Worm (Caenorhabditis elegans) whole organism, young adult: ENCODE data around the gene fis-2.

Source experiments
- C17E4.6 ChIP-seq: fragments of 200-800 bp; sonication (Bioruptor generic); IDR thresholded peaks from 2 replicates; pipeline ENCODE4 v1.3.6; 2022; ENCODE audit warnings: missing genetic modification reagents, missing genetic modification characterization, missing compliant biosample characterization
- F23B12.7 ChIP-seq: sonication (generic microtip); optimal IDR thresholded peaks from 2 replicates; lab custom pipeline; 2017; ENCODE audit warnings: missing genetic modification characterization, mild to moderate bottlenecking, missing compliant biosample characterization, antibody characterized with exemption, moderate library complexity; ENCODE audit not compliant: insufficient read depth
- F39B2.1 ChIP-seq: fragments of 200-800 bp; sonication (Bioruptor generic); IDR thresholded peaks from 2 replicates; pipeline ENCODE4 v1.3.6; 2022; ENCODE audit warnings: missing genetic modification reagents, missing genetic modification characterization, missing compliant biosample characterization
- F55B11.4 ChIP-seq: sonication (generic microtip); optimal IDR thresholded peaks from 2 replicates; lab custom pipeline; 2016; ENCODE audit warnings: missing compliant biosample characterization, missing genetic modification characterization, borderline replicate concordance; ENCODE audit not compliant: insufficient read depth
- F57C9.4 ChIP-seq: sonication (generic microtip); optimal IDR thresholded peaks from 2 replicates; lab custom pipeline; 2017; ENCODE audit warnings: mild to moderate bottlenecking, missing genetic modification characterization, missing compliant biosample characterization
- K11D2.4 ChIP-seq: fragments of 200-800 bp; sonication (Bioruptor generic); IDR thresholded peaks from 2 replicates; pipeline ENCODE4 v1.3.6; 2022; ENCODE audit warnings: missing genetic modification reagents, missing genetic modification characterization, missing compliant biosample characterization
- Y79H2A.3 ChIP-seq: fragments of 200-800 bp; sonication (Bioruptor generic); conservative IDR thresholded peaks from 2 replicates; pipeline ENCODE4 v1.3.6; 2022; ENCODE audit warnings: missing genetic modification reagents, missing genetic modification characterization, missing compliant biosample characterization
- ama-1 ChIP-seq, 3 experiments: fragments of 150-350 bp in 1 of 3; sonication (generic microtip) in 2 of 3; optimal IDR thresholded peaks; 2 replicates each; lab custom pipeline; 2014 to 2018; ENCODE audit warnings: missing biosample characterization in 2 of 3, missing genetic modification characterization in 2 of 3, missing genetic modification reagents in 2 of 3
- atf-7 ChIP-seq: sonication (generic microtip); optimal IDR thresholded peaks from 2 replicates; lab custom pipeline; 2017; ENCODE audit warnings: mild to moderate bottlenecking, missing genetic modification characterization, missing compliant biosample characterization
- ccch-3 ChIP-seq: fragments of 200-800 bp; sonication (Bioruptor generic); optimal IDR thresholded peaks from 2 replicates; lab custom pipeline; 2018; ENCODE audit warnings: mild to moderate bottlenecking, missing genetic modification characterization, missing compliant biosample characterization
- ceh-40 ChIP-seq: fragments of 200-800 bp; sonication (Bioruptor generic); IDR thresholded peaks from 2 replicates; pipeline ENCODE4 v1.3.6; 2022; ENCODE audit warnings: missing genetic modification characterization, missing compliant biosample characterization
- ceh-79 ChIP-seq: sonication (generic microtip); optimal IDR thresholded peaks from 2 replicates; lab custom pipeline; 2017; ENCODE audit warnings: mild to moderate bottlenecking, missing genetic modification characterization, missing compliant biosample characterization
- dox-1 ChIP-seq: fragments of 200-800 bp; sonication (Bioruptor generic); IDR thresholded peaks from 2 replicates; pipeline ENCODE4 v1.3.6; 2022; ENCODE audit warnings: missing genetic modification reagents, missing genetic modification characterization, missing compliant biosample characterization
- efl-1 ChIP-seq: fragments of 150-350 bp; optimal IDR thresholded peaks from 2 replicates; lab custom pipeline; 2014; ENCODE audit warnings: missing biosample characterization, missing genetic modification reagents, missing genetic modification characterization
- hlh-26 ChIP-seq: fragments of 200-800 bp; sonication (Bioruptor generic); conservative IDR thresholded peaks from 2 replicates; pipeline ENCODE4 v1.3.6; 2022; ENCODE audit warnings: missing genetic modification reagents, missing genetic modification characterization, missing compliant biosample characterization
- hmg-20 ChIP-seq: fragments of 200-800 bp; sonication (Bioruptor generic); IDR thresholded peaks from 2 replicates; pipeline ENCODE4 v1.3.6; 2022; ENCODE audit warnings: missing genetic modification reagents, missing genetic modification characterization, missing compliant biosample characterization
- lir-1 ChIP-seq: fragments of 200-800 bp; sonication (Bioruptor generic); conservative IDR thresholded peaks from 2 replicates; pipeline ENCODE4 v1.3.6; 2022; ENCODE audit warnings: missing genetic modification reagents, missing genetic modification characterization, missing compliant biosample characterization
- nfya-1 ChIP-seq: sonication (generic microtip); optimal IDR thresholded peaks from 2 replicates; lab custom pipeline; 2017; ENCODE audit warnings: antibody characterized with exemption, missing compliant biosample characterization, missing genetic modification characterization, borderline replicate concordance; ENCODE audit not compliant: insufficient read depth
- nhr-90 ChIP-seq: sonication (generic microtip); optimal IDR thresholded peaks from 2 replicates; lab custom pipeline; 2016; ENCODE audit warnings: missing genotype, mild to moderate bottlenecking, missing genetic modification characterization, missing compliant biosample characterization
- pha-4 ChIP-seq: fragments of 150-350 bp; sonication (generic microtip); optimal IDR thresholded peaks from 2 replicates; lab custom pipeline; 2014; ENCODE audit warnings: missing biosample characterization, missing genetic modification reagents, missing genetic modification characterization
- rcor-1 ChIP-seq: fragments of 200-800 bp; sonication (Bioruptor generic); IDR thresholded peaks from 2 replicates; pipeline ENCODE4 v1.3.6; 2022; ENCODE audit warnings: missing genetic modification reagents, missing genetic modification characterization, missing compliant biosample characterization
- repo-1 ChIP-seq: sonication (generic microtip); optimal IDR thresholded peaks from 2 replicates; lab custom pipeline; 2017; ENCODE audit warnings: mild to moderate bottlenecking, missing genetic modification characterization, missing compliant biosample characterization
- snpc-1.1 ChIP-seq: sonication (generic microtip); optimal IDR thresholded peaks from 2 replicates; lab custom pipeline; 2017; ENCODE audit warnings: missing genetic modification characterization, mild to moderate bottlenecking, missing compliant biosample characterization, antibody characterized with exemption, moderate library complexity, missing genotype, missing genetic modification reagents; ENCODE audit not compliant: insufficient read depth
- snpc-1.3 ChIP-seq: sonication (generic microtip); optimal IDR thresholded peaks from 2 replicates; lab custom pipeline; 2017; ENCODE audit warnings: missing genetic modification characterization, mild to moderate bottlenecking, missing compliant biosample characterization, antibody characterized with exemption, moderate library complexity, missing genotype, missing genetic modification reagents; ENCODE audit not compliant: insufficient read depth
- snpc-4 ChIP-seq, 5 experiments: fragments of 150-350 bp in 1 of 5; sonication (generic microtip) in 4 of 5; optimal IDR thresholded peaks; 2 replicates each; lab custom pipeline; 2014 to 2018; ENCODE audit warnings: missing genetic modification characterization in 5 of 5, missing biosample characterization in 3 of 5, antibody characterized with exemption in 2 of 5, mild to moderate bottlenecking in 2 of 5, missing compliant biosample characterization in 2 of 5, missing genotype in 2 of 5, moderate library complexity in 2 of 5, missing genetic modification reagents in 1 of 5
- tlf-1 ChIP-seq: fragments of 200-800 bp; sonication (Bioruptor generic); optimal IDR thresholded peaks from 2 replicates; lab custom pipeline; 2018; ENCODE audit warnings: mild to moderate bottlenecking, missing genetic modification characterization, missing compliant biosample characterization
- unc-62 ChIP-seq: fragments of 150-350 bp; optimal IDR thresholded peaks from 2 replicates; lab custom pipeline; 2014; ENCODE audit warnings: missing biosample characterization, missing genetic modification reagents, missing genetic modification characterization
- zim-3 ChIP-seq: sonication (generic microtip); optimal IDR thresholded peaks from 2 replicates; lab custom pipeline; 2017; ENCODE audit warnings: mild to moderate bottlenecking, missing genetic modification characterization, moderate library complexity, missing compliant biosample characterization
- ztf-18 ChIP-seq: sonication (generic microtip); optimal IDR thresholded peaks from 2 replicates; lab custom pipeline; 2016; ENCODE audit warnings: missing genotype, mild to moderate bottlenecking, missing genetic modification characterization, missing compliant biosample characterization

The fis-2 gene

DNA sequence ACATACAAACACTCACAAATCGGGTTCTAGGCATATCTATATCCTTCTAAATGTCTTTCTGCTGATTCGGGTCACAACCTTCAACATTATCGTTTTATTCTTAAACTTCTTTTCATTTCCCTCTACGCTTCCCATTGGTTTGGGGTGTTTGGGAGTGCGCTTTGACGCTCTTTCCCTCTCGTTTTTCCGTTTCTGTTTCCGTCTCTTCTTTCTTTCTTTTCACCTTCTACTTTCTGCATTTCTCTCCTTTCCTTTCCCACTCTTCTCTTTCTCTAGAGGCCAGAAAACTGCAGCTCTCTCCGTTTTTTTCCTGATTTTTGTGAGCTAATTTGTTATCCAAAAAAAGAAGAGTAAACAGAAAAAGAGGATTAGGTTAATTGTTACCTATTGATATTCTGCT, 8.7 kb downstream of the fis-2 start:
- TF ChIP-seq pha-4 (no peak), hmg-20 (no peak), ceh-79 (tag; lab: Kevin White, UChicago) (no peak), K11D2.4 (GFP tag; lab: Robert Waterston, UW) (no peak), ama-1 (optimal IDR thresholded peaks at IDR 0.05; lab: Kevin White, UChicago) (no peak), ama-1 (GFP tag; optimal IDR thresholded peaks at IDR 0.05; lab: Kevin White, UChicago) (no peak), repo-1 (tag; lab: Kevin White, UChicago) (no peak), F55B11.4 (no peak), Y79H2A.3 (GFP tag; lab: Robert Waterston, UW) (no peak), rcor-1 (GFP tag; lab: Robert Waterston, UW) (no peak), snpc-1.3 (tag; lab: Kevin White, UChicago) (no peak), ztf-18 (tag; lab: Kevin White, UChicago) (no peak)

DNA sequence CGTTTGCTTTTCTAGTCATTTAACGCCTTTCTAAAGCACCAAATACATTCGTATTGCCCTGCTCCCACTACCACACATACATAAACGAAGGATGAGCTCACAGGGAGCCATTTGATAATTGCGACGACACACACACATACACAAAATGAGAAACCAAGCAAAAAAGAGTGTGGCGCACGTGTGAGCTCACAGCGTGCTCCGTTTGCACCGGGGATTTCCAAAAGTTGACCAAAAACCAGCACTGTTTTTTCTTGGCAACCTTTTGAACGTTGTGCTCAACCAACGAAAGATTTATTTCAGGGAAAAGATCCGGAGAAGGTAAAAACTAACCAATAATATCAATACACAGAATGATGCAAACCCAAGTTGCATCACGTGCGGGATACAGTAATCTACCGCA, 10.2 kb downstream of the fis-2 start, which contains the start of gene ksr-1:
Gene ksr-1 (plus strand): TSS at position 301 of the 400 bp plus-strand sequence.
- no peak for TF ChIP-seq unc-62 (GFP tag; lab: Kevin White, UChicago)
- no peak for TF ChIP-seq nfya-1 (tag; lab: Kevin White, UChicago)
- TF ChIP-seq hlh-26 (GFP tag; lab: Robert Waterston, UW) = no peak
- no peak for TF ChIP-seq dox-1 (GFP tag; lab: Robert Waterston, UW)
- TF ChIP-seq atf-7 (tag; lab: Kevin White, UChicago) = no peak
- TF ChIP-seq tlf-1 (GFP tag; lab: Kevin White, UChicago) = no peak
- no peak for TF ChIP-seq snpc-1.1 (tag; lab: Kevin White, UChicago)

DNA sequence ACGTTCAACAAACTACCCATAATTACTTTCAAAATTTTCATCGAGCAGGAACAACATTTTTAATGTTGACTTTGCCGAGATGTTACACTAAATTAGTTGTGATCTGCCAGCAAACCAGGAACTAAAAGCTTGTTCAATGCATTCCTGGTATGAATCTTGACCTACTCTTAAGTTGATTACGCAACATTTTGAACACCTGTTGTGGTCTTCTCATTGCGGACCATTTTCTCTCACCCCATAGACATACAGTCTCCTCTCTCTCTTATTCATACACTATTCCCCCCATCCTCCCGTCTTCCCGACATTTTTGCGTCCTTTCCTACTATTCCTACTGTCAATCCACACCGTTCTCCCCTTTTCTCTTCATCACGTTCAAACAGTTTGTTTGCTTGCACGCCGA, 11.5 kb downstream of the fis-2 start:
- TF ChIP-seq F57C9.4 (tag; lab: Kevin White, UChicago) = no peak
- TF ChIP-seq atf-7 (tag; lab: Kevin White, UChicago) = no peak

DNA sequence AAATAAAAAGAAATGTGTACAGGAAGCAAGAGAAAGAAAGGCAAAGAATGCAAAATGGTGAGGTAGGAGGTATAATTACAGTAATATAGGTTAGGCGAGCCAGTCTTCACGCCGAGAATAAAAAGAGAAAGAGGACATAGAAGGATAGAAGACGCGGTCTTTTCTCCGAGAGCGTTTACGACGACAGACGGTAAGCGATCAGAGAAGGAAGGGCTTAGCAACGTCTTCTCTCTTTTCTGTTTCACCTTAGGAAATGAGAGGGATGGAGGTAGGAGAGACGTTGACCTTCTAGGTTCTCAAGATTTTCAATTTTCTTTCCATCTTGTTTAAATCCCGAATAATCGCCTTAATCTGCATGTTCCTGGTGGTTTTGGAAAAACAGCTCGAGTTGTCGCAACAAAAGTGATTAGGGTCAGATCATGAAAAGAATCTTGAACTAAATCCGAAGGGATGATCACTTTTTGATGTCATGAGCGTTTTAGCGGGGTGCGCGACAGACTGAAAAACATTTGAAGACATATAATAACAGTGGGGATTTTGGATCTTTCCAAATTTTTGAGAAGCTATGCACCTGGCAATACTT, 14.0 kb downstream of the fis-2 start, which contains the start of gene cutl-29:
Gene cutl-29 (minus strand): TSS at position 51 of the 583 bp plus-strand sequence.
- TF ChIP-seq snpc-4 (GFP tag; optimal IDR thresholded peaks at IDR 0.05; lab: Kevin White, UChicago) (no peak), snpc-4 (tag; optimal IDR thresholded peaks at IDR 0.05; lab: Kevin White, UChicago) (no peak), ccch-3 (GFP tag; lab: Kevin White, UChicago) (no peak), pha-4 (no peak), zim-3 (no peak), lir-1 (GFP tag; lab: Robert Waterston, UW) (no peak), efl-1 (GFP tag; lab: Kevin White, UChicago) (no peak), C17E4.6 (GFP tag; lab: Robert Waterston, UW) (no peak)

DNA sequence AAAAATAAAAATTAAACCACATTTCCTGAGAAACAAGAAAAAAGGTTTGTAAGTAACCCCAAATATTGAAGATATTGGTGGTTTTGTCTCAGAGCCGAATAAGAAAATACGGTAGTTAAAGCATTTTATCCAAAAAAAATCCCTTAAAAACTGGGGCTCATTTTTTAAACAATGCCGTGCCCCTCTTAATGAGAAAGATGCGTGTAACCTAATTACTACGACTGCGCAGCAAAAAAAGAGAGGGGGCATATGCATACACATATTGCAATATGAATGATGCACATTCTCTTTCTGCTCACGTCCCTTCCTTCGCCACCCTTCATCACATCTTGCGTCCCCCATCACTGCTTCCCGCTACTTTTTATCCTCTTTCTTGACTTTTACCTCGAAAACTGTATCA, 16.9 kb downstream of the fis-2 start:
- TF ChIP-seq F39B2.1 (no peak), ccch-3 (GFP tag; lab: Kevin White, UChicago) (no peak), nhr-90 (tag; lab: Kevin White, UChicago) (no peak), F23B12.7 (tag; lab: Kevin White, UChicago) (no peak), repo-1 (tag; lab: Kevin White, UChicago) (no peak), ceh-40 (GFP tag; lab: Robert Waterston, UW) (no peak), snpc-1.3 (tag; lab: Kevin White, UChicago) (no peak)
